Worm (Caenorhabditis elegans) whole organism, young adult: ENCODE data around the gene cyn-16.

Source experiments
- F23B12.7 ChIP-seq: sonication (generic microtip); optimal IDR thresholded peaks from 2 replicates; lab custom pipeline; 2017; ENCODE audit warnings: missing genetic modification characterization, mild to moderate bottlenecking, missing compliant biosample characterization, antibody characterized with exemption, moderate library complexity; ENCODE audit not compliant: insufficient read depth
- F33H1.4 ChIP-seq: fragments of 200-800 bp; sonication (Bioruptor generic); IDR thresholded peaks from 2 replicates; pipeline ENCODE4 v1.3.6; 2022; ENCODE audit warnings: missing genetic modification reagents, missing genetic modification characterization, missing compliant biosample characterization
- T07F8.4 ChIP-seq: sonication (generic microtip); optimal IDR thresholded peaks from 2 replicates; lab custom pipeline; 2016; ENCODE audit warnings: mild to moderate bottlenecking, missing genetic modification characterization, moderate library complexity, missing compliant biosample characterization
- Y53F4B.3 ChIP-seq: fragments of 200-800 bp; sonication (Bioruptor generic); IDR thresholded peaks from 2 replicates; pipeline ENCODE4 v1.3.6; 2022; ENCODE audit warnings: missing genetic modification reagents, missing genetic modification characterization, missing compliant biosample characterization
- Y79H2A.3 ChIP-seq: fragments of 200-800 bp; sonication (Bioruptor generic); conservative IDR thresholded peaks from 2 replicates; pipeline ENCODE4 v1.3.6; 2022; ENCODE audit warnings: missing genetic modification reagents, missing genetic modification characterization, missing compliant biosample characterization
- akir-1 ChIP-seq: fragments of 200-800 bp; sonication (Bioruptor generic); optimal IDR thresholded peaks from 2 replicates; lab custom pipeline; 2018; ENCODE audit warnings: mild to moderate bottlenecking, missing genetic modification characterization, moderate library complexity, missing compliant biosample characterization
- ama-1 ChIP-seq, 3 experiments: fragments of 150-350 bp in 1 of 3; sonication (generic microtip) in 2 of 3; optimal IDR thresholded peaks; 2 replicates each; lab custom pipeline; 2014 to 2018; ENCODE audit warnings: missing biosample characterization in 2 of 3, missing genetic modification characterization in 2 of 3, missing genetic modification reagents in 2 of 3
- aptf-2 ChIP-seq: fragments of 200-800 bp; sonication (Bioruptor generic); conservative IDR thresholded peaks from 2 replicates; pipeline ENCODE4 v1.3.6; 2022; ENCODE audit warnings: missing genetic modification reagents, missing genetic modification characterization, missing compliant biosample characterization
- aptf-3 ChIP-seq: fragments of 200-800 bp; sonication (Bioruptor generic); IDR thresholded peaks from 2 replicates; pipeline ENCODE4 v1.3.6; 2022; ENCODE audit warnings: missing genetic modification characterization, missing compliant biosample characterization
- atf-7 ChIP-seq: sonication (generic microtip); optimal IDR thresholded peaks from 2 replicates; lab custom pipeline; 2017; ENCODE audit warnings: mild to moderate bottlenecking, missing genetic modification characterization, missing compliant biosample characterization
- attf-5 ChIP-seq: fragments of 200-800 bp; sonication (Bioruptor generic); optimal IDR thresholded peaks from 2 replicates; lab custom pipeline; 2018; ENCODE audit warnings: mild to moderate bottlenecking, missing genetic modification characterization, missing compliant biosample characterization
- cebp-1 ChIP-seq, 2 experiments: fragments of 200-800 bp in 1 of 2; sonication (Bioruptor generic) in 1 of 2; sonication (generic microtip) in 1 of 2; IDR thresholded peaks in 1 of 2; optimal IDR thresholded peaks in 1 of 2; 2 replicates each; pipeline versions ENCODE4 v1.3.6 to Lab custom; 2017 to 2022; ENCODE audit warnings: missing compliant biosample characterization in 2 of 2, missing genetic modification characterization in 2 of 2, mild to moderate bottlenecking in 1 of 2, missing genetic modification reagents in 1 of 2, moderate library complexity in 1 of 2
- chd-7 ChIP-seq: sonication (generic microtip); optimal IDR thresholded peaks from 2 replicates; lab custom pipeline; 2016; ENCODE audit warnings: mild to moderate bottlenecking, missing genetic modification characterization, moderate library complexity, missing compliant biosample characterization
- dox-1 ChIP-seq: fragments of 200-800 bp; sonication (Bioruptor generic); IDR thresholded peaks from 2 replicates; pipeline ENCODE4 v1.3.6; 2022; ENCODE audit warnings: missing genetic modification reagents, missing genetic modification characterization, missing compliant biosample characterization
- egl-18 ChIP-seq: fragments of 200-800 bp; sonication (Bioruptor generic); IDR thresholded peaks from 2 replicates; pipeline ENCODE4 v1.3.6; 2022; ENCODE audit warnings: missing genetic modification reagents, missing genetic modification characterization, missing compliant biosample characterization
- egl-44 ChIP-seq: fragments of 200-800 bp; sonication (Bioruptor generic); IDR thresholded peaks from 2 replicates; pipeline ENCODE4 v1.3.6; 2022; ENCODE audit warnings: missing genetic modification reagents, missing genetic modification characterization, missing compliant biosample characterization
- ekl-4 ChIP-seq: fragments of 200-800 bp; sonication (Bioruptor generic); IDR thresholded peaks from 2 replicates; pipeline ENCODE4 v1.3.6; 2022; ENCODE audit warnings: missing genetic modification reagents, missing genetic modification characterization, missing compliant biosample characterization
- gei-17 ChIP-seq: fragments of 200-800 bp; sonication (Bioruptor generic); optimal IDR thresholded peaks from 2 replicates; lab custom pipeline; 2018; ENCODE audit warnings: mild to moderate bottlenecking, missing genetic modification characterization, missing compliant biosample characterization
- hmg-1.2 ChIP-seq: fragments of 200-800 bp; sonication (Bioruptor generic); IDR thresholded peaks from 2 replicates; pipeline ENCODE4 v1.3.6; 2022; ENCODE audit warnings: missing genetic modification reagents, missing genetic modification characterization, missing compliant biosample characterization
- hrde-1 ChIP-seq: sonication (generic microtip); optimal IDR thresholded peaks from 2 replicates; lab custom pipeline; 2016; ENCODE audit warnings: missing genetic modification characterization, mild to moderate bottlenecking, missing compliant biosample characterization, moderate library complexity, missing genotype, missing genetic modification reagents, borderline replicate concordance
- hsf-1 ChIP-seq: fragments of 200-800 bp; sonication (Bioruptor generic); IDR thresholded peaks from 2 replicates; pipeline ENCODE4 v1.3.6; 2022; ENCODE audit warnings: missing genetic modification reagents, missing genetic modification characterization, missing compliant biosample characterization
- let-526 ChIP-seq: fragments of 200-800 bp; sonication (Bioruptor generic); IDR thresholded peaks from 2 replicates; pipeline ENCODE4 v1.3.6; 2022; ENCODE audit warnings: missing genetic modification reagents, missing genetic modification characterization, missing compliant biosample characterization
- let-607 ChIP-seq, 2 experiments: fragments of 200-800 bp in 1 of 2; sonication (Bioruptor generic) in 1 of 2; sonication (generic microtip) in 1 of 2; optimal IDR thresholded peaks; 2 replicates each; lab custom pipeline; 2016 to 2018; ENCODE audit warnings: mild to moderate bottlenecking in 2 of 2, missing compliant biosample characterization in 2 of 2, missing genetic modification characterization in 2 of 2, moderate library complexity in 2 of 2, missing genotype in 1 of 2
- lin-26 ChIP-seq: fragments of 200-800 bp; sonication (Bioruptor generic); IDR thresholded peaks from 2 replicates; pipeline ENCODE4 v1.3.6; 2022; ENCODE audit warnings: missing genetic modification reagents, missing genetic modification characterization, missing compliant biosample characterization
- lin-54 ChIP-seq: fragments of 200-800 bp; sonication (Bioruptor generic); optimal IDR thresholded peaks from 2 replicates; lab custom pipeline; 2018; ENCODE audit warnings: mild to moderate bottlenecking, missing genetic modification characterization, missing compliant biosample characterization
- madf-10 ChIP-seq: sonication (generic microtip); optimal IDR thresholded peaks from 2 replicates; lab custom pipeline; 2016; ENCODE audit warnings: mild to moderate bottlenecking, missing genetic modification characterization, missing compliant biosample characterization
- nfyb-1 ChIP-seq: fragments of 200-800 bp; sonication (Bioruptor generic); IDR thresholded peaks from 2 replicates; pipeline ENCODE4 v1.3.6; 2022; ENCODE audit warnings: missing genetic modification reagents, missing genetic modification characterization, missing compliant biosample characterization
- nhr-80 ChIP-seq: sonication (generic microtip); optimal IDR thresholded peaks from 2 replicates; lab custom pipeline; 2016; ENCODE audit warnings: missing genetic modification characterization, missing compliant biosample characterization
- pbrm-1 ChIP-seq: fragments of 200-800 bp; sonication (Bioruptor generic); IDR thresholded peaks from 2 replicates; pipeline ENCODE4 v1.3.6; 2022; ENCODE audit warnings: missing genetic modification reagents, missing genetic modification characterization, missing compliant biosample characterization
- pha-4 ChIP-seq: fragments of 150-350 bp; sonication (generic microtip); optimal IDR thresholded peaks from 2 replicates; lab custom pipeline; 2014; ENCODE audit warnings: missing biosample characterization, missing genetic modification reagents, missing genetic modification characterization
- rcor-1 ChIP-seq: fragments of 200-800 bp; sonication (Bioruptor generic); IDR thresholded peaks from 2 replicates; pipeline ENCODE4 v1.3.6; 2022; ENCODE audit warnings: missing genetic modification reagents, missing genetic modification characterization, missing compliant biosample characterization
- tbp1 ChIP-seq: fragments of 200-800 bp; sonication (Bioruptor generic); optimal IDR thresholded peaks from 2 replicates; lab custom pipeline; 2018; ENCODE audit warnings: mild to moderate bottlenecking, missing genetic modification characterization, missing compliant biosample characterization
- tlf-1 ChIP-seq: fragments of 200-800 bp; sonication (Bioruptor generic); optimal IDR thresholded peaks from 2 replicates; lab custom pipeline; 2018; ENCODE audit warnings: mild to moderate bottlenecking, missing genetic modification characterization, missing compliant biosample characterization
- ztf-22 ChIP-seq: fragments of 200-800 bp; sonication (Bioruptor generic); optimal IDR thresholded peaks from 2 replicates; lab custom pipeline; 2018; ENCODE audit warnings: mild to moderate bottlenecking, missing genetic modification characterization, moderate library complexity, missing compliant biosample characterization
- ztf-26 ChIP-seq: sonication (generic microtip); optimal IDR thresholded peaks from 2 replicates; lab custom pipeline; 2017; ENCODE audit warnings: missing genetic modification characterization, missing compliant biosample characterization
- ztf-3 ChIP-seq: fragments of 200-800 bp; sonication (Bioruptor generic); optimal IDR thresholded peaks from 2 replicates; lab custom pipeline; 2018; ENCODE audit warnings: mild to moderate bottlenecking, missing genetic modification characterization, missing compliant biosample characterization

The cyn-16 gene

DNA sequence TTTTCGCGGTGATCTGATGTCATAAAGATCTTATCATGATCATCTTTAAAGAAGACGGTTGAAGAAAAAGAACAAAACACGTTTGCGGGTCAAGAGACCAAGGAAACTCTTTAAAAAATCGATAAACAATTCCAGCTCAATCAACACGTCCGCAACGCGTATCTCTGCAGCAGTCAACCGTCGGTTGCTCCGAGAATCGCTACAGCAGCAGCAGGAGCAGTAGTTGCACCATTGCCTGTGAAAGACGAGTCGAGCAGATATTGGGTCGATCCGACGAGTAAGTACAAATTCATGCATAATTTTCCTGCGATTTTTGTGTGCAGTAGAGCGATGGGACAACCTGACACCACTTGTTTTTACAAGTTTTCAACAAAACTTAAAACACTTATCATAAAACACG is 18.0 kb upstream of the cyn-16 start (continued):
- TF ChIP-seq hsf-1 (GFP tag; lab: Robert Waterston, UW), result 0 out of 2 replicates have a peak, but pooled peaks have one; percentile 15
- peak; percentile 36 for TF ChIP-seq chd-7 (tag; lab: Kevin White, UChicago)
- TF ChIP-seq T07F8.4, result no peak

DNA sequence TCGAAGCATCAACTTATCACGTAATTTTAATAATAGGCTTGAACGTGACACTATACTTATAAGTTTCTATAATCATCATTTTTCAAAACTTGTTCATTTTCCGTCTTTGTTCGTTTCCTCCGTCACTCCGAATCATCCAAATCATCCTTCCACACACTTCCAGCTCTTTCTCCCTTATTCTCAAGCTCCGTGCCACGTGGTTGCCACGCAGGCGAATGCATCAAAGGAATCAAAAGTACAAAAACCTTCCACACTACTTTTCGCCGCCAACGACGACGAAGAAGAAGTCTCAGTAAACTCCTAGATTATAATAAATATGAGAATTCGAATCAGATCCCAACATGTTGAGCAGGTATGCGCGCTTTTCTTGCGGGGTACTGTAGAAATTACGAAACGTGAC is 17.6 kb upstream of the cyn-16 start:
- TF ChIP-seq tbp1 (GFP tag; lab: Kevin White, UChicago) (no peak), ama-1 (optimal IDR thresholded peaks at IDR 0.05; lab: Kevin White, UChicago) (peak; percentile 53), ama-1 (GFP tag; optimal IDR thresholded peaks at IDR 0.05; lab: Kevin White, UChicago) (no peak), pbrm-1 (GFP tag; lab: Robert Waterston, UW) (0 out of 2 replicates have a peak, but pooled peaks have one; percentile 22), F33H1.4 (no peak), tlf-1 (GFP tag; lab: Kevin White, UChicago) (no peak), Y79H2A.3 (GFP tag; lab: Robert Waterston, UW) (0 out of 2 replicates have a peak, but pooled peaks have one; percentile 34), ekl-4 (no peak)
- TF ChIP-seq, all 124 proteins: peak for 3

DNA sequence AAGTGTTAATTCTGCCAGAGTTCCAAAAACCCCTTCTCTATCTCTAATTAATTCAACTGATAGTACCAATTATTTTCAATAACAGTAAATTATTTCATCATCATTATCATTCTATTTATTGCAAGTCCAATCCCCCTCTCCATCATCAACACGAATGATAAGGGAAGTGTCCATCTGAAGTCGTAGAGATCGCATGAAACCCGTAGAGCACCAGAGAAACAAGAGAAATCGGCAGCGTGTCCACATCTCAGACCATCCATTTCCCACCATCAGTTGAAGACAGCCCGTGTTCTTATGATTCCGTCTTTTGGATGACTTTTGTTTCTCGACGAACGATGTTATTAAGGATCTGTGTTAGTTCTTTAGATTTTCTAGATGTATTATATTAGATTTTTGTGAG is 16.9 kb upstream of the cyn-16 start:
- TF ChIP-seq akir-1 (GFP tag; lab: Kevin White, UChicago) (no peak), nhr-80 (tag; lab: Kevin White, UChicago) (peak; percentile 25), let-607 (tag; optimal IDR thresholded peaks at IDR 0.05; lab: Kevin White, UChicago) (peak in 1 of 2 experiments; percentile 17), cebp-1 (GFP tag; IDR thresholded peaks at IDR 0.05; lab: Robert Waterston, UW) (no peak), cebp-1 (tag; optimal IDR thresholded peaks at IDR 0.05; lab: Kevin White, UChicago) (peak; percentile 32), ama-1 (optimal IDR thresholded peaks at IDR 0.05; lab: Kevin White, UChicago) (peak; percentile 5), ama-1 (GFP tag; optimal IDR thresholded peaks at IDR 0.05; lab: Kevin White, UChicago) (no peak), hrde-1 (tag; lab: Kevin White, UChicago) (no peak)
- TF ChIP-seq, all 124 proteins: peak for 4

DNA sequence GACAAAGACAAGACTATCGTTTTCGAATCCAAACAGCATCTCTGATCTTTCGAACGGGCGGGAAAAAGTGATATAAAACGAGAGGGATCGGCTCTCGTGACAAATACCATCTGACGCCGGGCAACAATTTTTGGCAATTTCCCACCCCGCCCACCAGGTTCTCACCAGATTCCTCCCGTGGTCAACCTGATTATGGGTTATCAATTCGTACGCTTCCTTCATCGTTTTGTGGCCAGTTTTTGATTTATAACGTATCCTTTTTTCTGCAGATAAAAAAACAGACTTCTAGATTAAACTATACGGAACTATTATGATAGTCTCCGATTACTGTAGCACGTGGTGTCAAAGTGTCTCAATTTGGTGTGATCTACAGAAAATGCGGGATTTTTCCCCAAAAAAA is 16.4 kb upstream of the cyn-16 start:
- 0 out of 2 replicates have a peak, but pooled peaks have one; percentile 38 for TF ChIP-seq nfyb-1 (GFP tag; lab: Robert Waterston, UW)
- TF ChIP-seq attf-5 (GFP tag; lab: Kevin White, UChicago), result no peak
- no peak for TF ChIP-seq pha-4 (tag; lab: Kevin White, UChicago)
- TF ChIP-seq let-607 (tag; optimal IDR thresholded peaks at IDR 0.05; lab: Kevin White, UChicago), result no peak
- peak; percentile 44 for TF ChIP-seq atf-7 (tag; lab: Kevin White, UChicago)
- 0 out of 2 replicates have a peak, but pooled peaks have one; percentile 13 for TF ChIP-seq hmg-1.2
- peak; percentile 64 for TF ChIP-seq ztf-26
- no peak for TF ChIP-seq aptf-3 (GFP tag; lab: Robert Waterston, UW)
- TF ChIP-seq lin-26 (GFP tag; lab: Robert Waterston, UW), result peak; percentile 7; the same call in 1 of the 2 replicates
- no peak for TF ChIP-seq cebp-1 (GFP tag; IDR thresholded peaks at IDR 0.05; lab: Robert Waterston, UW)
- no peak for TF ChIP-seq cebp-1 (tag; optimal IDR thresholded peaks at IDR 0.05; lab: Kevin White, UChicago)
- TF ChIP-seq aptf-2 (GFP tag; lab: Robert Waterston, UW), result no peak
- TF ChIP-seq, all 124 proteins: peak for 5

DNA sequence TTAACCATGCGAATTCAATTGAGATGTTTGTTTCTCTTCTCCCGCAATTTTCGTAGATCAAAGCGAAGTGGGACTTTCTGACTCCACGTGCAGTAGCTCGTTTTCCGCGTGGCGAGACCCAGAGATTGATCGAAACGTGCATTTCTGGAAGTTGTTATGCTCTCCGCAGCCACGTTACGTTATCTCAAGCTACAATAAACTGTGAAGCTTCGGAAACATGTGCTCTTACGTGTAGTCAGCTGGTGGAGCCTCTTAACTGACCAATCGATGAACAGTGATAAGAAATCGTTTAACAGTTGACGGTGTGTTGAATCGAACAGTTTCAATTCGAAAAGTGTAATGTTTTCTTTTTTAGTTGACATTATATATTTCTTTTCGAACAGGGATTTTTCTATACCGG is 15.6 kb upstream of the cyn-16 start:
- TF ChIP-seq Y53F4B.3 (GFP tag; lab: Robert Waterston, UW) (no peak), tbp1 (GFP tag; lab: Kevin White, UChicago) (peak; percentile 20), atf-7 (tag; lab: Kevin White, UChicago) (no peak), cebp-1 (GFP tag; IDR thresholded peaks at IDR 0.05; lab: Robert Waterston, UW) (no peak), cebp-1 (tag; optimal IDR thresholded peaks at IDR 0.05; lab: Kevin White, UChicago) (peak; percentile 5), egl-44 (0 out of 2 replicates have a peak, but pooled peaks have one; percentile 17), nfyb-1 (GFP tag; lab: Robert Waterston, UW) (peak; percentile 64; the same call in 1 of the 2 replicates), rcor-1 (GFP tag; lab: Robert Waterston, UW) (no peak), nhr-80 (tag; lab: Kevin White, UChicago) (peak; percentile 62), let-526 (GFP tag; lab: Robert Waterston, UW) (0 out of 2 replicates have a peak, but pooled peaks have one; percentile 43), gei-17 (GFP tag; lab: Kevin White, UChicago) (no peak), ztf-3 (GFP tag; lab: Kevin White, UChicago) (no peak), F23B12.7 (no peak), dox-1 (peak; percentile 39; the same call in 1 of the 2 replicates), lin-54 (peak; percentile 17), egl-18 (GFP tag; lab: Robert Waterston, UW) (no peak), madf-10 (tag; lab: Kevin White, UChicago) (no peak), ztf-22 (GFP tag; lab: Kevin White, UChicago) (peak; percentile 58)
